Fruit fly (Drosophila melanogaster): ENCODE results near the gene Adi1.

Gene Adi1

DNA sequence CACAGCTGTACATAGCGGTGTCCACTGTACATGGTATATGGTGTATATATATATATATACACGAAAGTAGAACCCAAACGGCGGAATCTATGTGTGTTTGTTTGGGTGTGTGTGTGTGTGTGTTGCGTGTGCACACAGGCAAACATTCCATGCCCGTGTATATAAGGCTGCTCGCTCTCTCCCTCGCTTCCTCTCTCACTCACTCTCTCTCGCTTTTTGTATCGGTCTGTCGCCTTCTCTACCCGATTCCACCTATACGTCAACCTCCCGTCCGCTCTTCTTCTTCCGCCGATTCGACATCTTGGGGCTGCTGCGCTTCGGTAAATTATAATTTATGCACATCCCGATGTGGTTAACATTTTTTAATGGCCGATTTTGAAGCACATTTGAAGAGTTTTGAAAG is 11.0 kb downstream of the Adi1 start (continued):
- TF ChIP-seq Awh (GFP tag; IDR thresholded peaks at IDR 0.05) (no peak), CG4328 (GFP tag; optimal IDR thresholded peaks at IDR 0.05) (no peak), CG10366 (GFP tag; IDR thresholded peaks at IDR 0.05) (no peak), CG12071 (GFP tag; optimal IDR thresholded peaks at IDR 0.05) (no peak), bcd (GFP tag; optimal IDR thresholded peaks at IDR 0.05) (no peak), Dp (GFP tag; optimal IDR thresholded peaks at IDR 0.05) (no peak), CG8924 (tag; optimal IDR thresholded peaks at IDR 0.05) (peak; percentile 39), Dbx (GFP tag; IDR thresholded peaks at IDR 0.05) (no peak), CG12744 (GFP tag; optimal IDR thresholded peaks at IDR 0.05) (no peak), CG32772 (GFP tag; IDR thresholded peaks at IDR 0.05) (no peak), cad (GFP tag; optimal IDR thresholded peaks at IDR 0.05) (no peak), ftz-f1 (GFP tag; optimal IDR thresholded peaks at IDR 0.05) (no peak), CG9609 (GFP tag; optimal IDR thresholded peaks at IDR 0.05) (no peak), ewg (GFP tag; optimal IDR thresholded peaks at IDR 0.05) (no peak)

dm6 chr3L:10674940-10675339 is 11.8 kb downstream of the Adi1 start:
- peak; percentile 3 for TF ChIP-seq da (GFP tag; optimal IDR thresholded peaks at IDR 0.05)
- no peak for TF ChIP-seq Eip74EF (GFP tag; optimal IDR thresholded peaks at IDR 0.05)
- no peak for TF ChIP-seq croc (GFP tag; conservative IDR thresholded peaks at IDR 0.05)
- peak; percentile 10 for TF ChIP-seq Blimp-1 (GFP tag; optimal IDR thresholded peaks at IDR 0.05)
- peak; percentile 73; the same call in 1 of the 3 replicates for TF ChIP-seq CG2199 (GFP tag; IDR thresholded peaks at IDR 0.05)
- TF ChIP-seq vvl (GFP tag; IDR thresholded peaks at IDR 0.05), result peak; percentile 19; the same call in 1 of the 2 replicates
- TF ChIP-seq chinmo (GFP tag; IDR thresholded peaks at IDR 0.05; ENCODE audit: partially characterized antibody), result peak; percentile 69; the same call in 1 of the 4 replicates
- TF ChIP-seq H2.0 (GFP tag; IDR thresholded peaks at IDR 0.05), result 0 out of 2 replicates have a peak, but pooled peaks have one; percentile 16
- TF ChIP-seq chn (GFP tag; optimal IDR thresholded peaks at IDR 0.05), result no peak
- peak; percentile 54 for TF ChIP-seq CG1832 (GFP tag; optimal IDR thresholded peaks at IDR 0.05)
- peak in 1 of 2 experiments; percentile 0 for TF ChIP-seq Trl (optimal IDR thresholded peaks at IDR 0.05)
- no peak for TF ChIP-seq Trl (GFP tag; optimal IDR thresholded peaks at IDR 0.05)
- peak in 1 of 2 experiments; percentile 57 for TF ChIP-seq tll (GFP tag; optimal IDR thresholded peaks at IDR 0.05)

- TF ChIP-seq CG2199 (GFP tag; IDR thresholded peaks at IDR 0.05) (0 out of 3 replicates have a peak, but pooled peaks have one; percentile 61), grn (GFP tag; optimal IDR thresholded peaks at IDR 0.05) (peak; percentile 38), CG17385 (GFP tag; optimal IDR thresholded peaks at IDR 0.05) (peak; percentile 40), Drgx (GFP tag; IDR thresholded peaks at IDR 0.05) (peak; percentile 84), Trl (optimal IDR thresholded peaks at IDR 0.05) (peak in 1 of 2 experiments; percentile 12), Trl (GFP tag; optimal IDR thresholded peaks at IDR 0.05) (no peak), CG4360 (GFP tag; IDR thresholded peaks at IDR 0.05) (peak; percentile 51; the same call in 1 of the 2 replicates), chinmo (GFP tag; IDR thresholded peaks at IDR 0.05; ENCODE audit: partially characterized antibody) (peak; percentile 70; the same call in 1 of the 4 replicates), cg (GFP tag; optimal IDR thresholded peaks at IDR 0.05) (peak; percentile 35), nom (GFP tag; optimal IDR thresholded peaks at IDR 0.05) (peak; percentile 97), lbe (GFP tag; optimal IDR thresholded peaks at IDR 0.05) (peak; percentile 18), sd (tag; optimal IDR thresholded peaks at IDR 0.05) (peak; percentile 12), CG18599 (GFP tag; optimal IDR thresholded peaks at IDR 0.05) (peak; percentile 9), CTCF (GFP tag; optimal IDR thresholded peaks at IDR 0.05) (no peak), CG12236 (GFP tag; optimal IDR thresholded peaks at IDR 0.05) (no peak), Asciz (GFP tag; optimal IDR thresholded peaks at IDR 0.05) (no peak), exex (tag; optimal IDR thresholded peaks at IDR 0.05) (peak; percentile 13), MBD-R2 (GFP tag; IDR thresholded peaks at IDR 0.05) (no peak), sqz (GFP tag; optimal IDR thresholded peaks at IDR 0.05) (peak; percentile 96), so (GFP tag; IDR thresholded peaks at IDR 0.05) (0 out of 3 replicates have a peak, but pooled peaks have one; percentile 55), pfk (GFP tag; optimal IDR thresholded peaks at IDR 0.05) (no peak), CG34224 (GFP tag; IDR thresholded peaks at IDR 0.05; ENCODE audit: partially characterized antibody) (0 out of 3 replicates have a peak, but pooled peaks have one; percentile 13), dmrt99B (tag; optimal IDR thresholded peaks at IDR 0.05) (no peak)
Measured at dm6 chr3L:10675635-10676393, 12.6 kb downstream of the Adi1 start.
